Fruit fly (Drosophila melanogaster): ENCODE results near the gene nerfin-2.

DNA sequence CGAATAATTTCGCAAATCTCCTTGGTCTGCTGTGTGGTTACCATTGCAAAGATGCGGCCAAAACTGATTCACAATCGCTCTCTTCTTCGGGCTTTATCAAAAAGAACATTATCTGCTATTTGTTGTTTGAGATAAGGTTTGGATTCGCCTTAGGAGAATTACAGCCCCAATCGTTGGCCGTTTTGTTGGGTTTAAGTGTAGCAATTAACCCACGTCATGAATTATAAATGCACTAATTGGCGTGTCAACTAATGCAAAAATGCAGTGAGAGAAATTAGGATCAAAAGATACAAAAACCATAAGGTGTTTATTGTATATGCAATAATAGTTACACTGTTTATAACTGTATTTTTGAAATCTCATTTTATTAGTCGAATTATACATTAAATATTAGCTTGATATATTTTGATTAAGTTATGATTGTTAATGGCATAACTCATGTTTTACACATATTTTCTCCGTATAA lies 4.4 kb downstream of the nerfin-2 start, which contains the start of gene Alp13:
- TF ChIP-seq achi (GFP tag; optimal IDR thresholded peaks at IDR 0.05) (no peak), vri (GFP tag; optimal IDR thresholded peaks at IDR 0.05) (no peak), OdsH (GFP tag; optimal IDR thresholded peaks at IDR 0.05) (no peak), fkh (GFP tag; optimal IDR thresholded peaks at IDR 0.05) (no peak), Smox (GFP tag; optimal IDR thresholded peaks at IDR 0.05) (no peak), net (GFP tag; optimal IDR thresholded peaks at IDR 0.05) (no peak), CG8632 (GFP tag; optimal IDR thresholded peaks at IDR 0.05) (no peak), Sox102F (GFP tag; optimal IDR thresholded peaks at IDR 0.05) (no peak), CG7368 (GFP tag; optimal IDR thresholded peaks at IDR 0.05) (no peak), CG6792 (GFP tag; optimal IDR thresholded peaks at IDR 0.05) (no peak), esn (GFP tag; optimal IDR thresholded peaks at IDR 0.05) (no peak), CG3032 (tag; optimal IDR thresholded peaks at IDR 0.05) (no peak), eg (GFP tag; IDR thresholded peaks at IDR 0.05) (no peak), lz (GFP tag; optimal IDR thresholded peaks at IDR 0.05) (no peak)

Data from whole organism, prepupa.